Worm (Caenorhabditis elegans): ENCODE measurements around the gene gcy-22.
A peak's percentile ranks its signal among the peaks of the same experiment; 100 is the strongest.

The gcy-22 gene

DNA sequence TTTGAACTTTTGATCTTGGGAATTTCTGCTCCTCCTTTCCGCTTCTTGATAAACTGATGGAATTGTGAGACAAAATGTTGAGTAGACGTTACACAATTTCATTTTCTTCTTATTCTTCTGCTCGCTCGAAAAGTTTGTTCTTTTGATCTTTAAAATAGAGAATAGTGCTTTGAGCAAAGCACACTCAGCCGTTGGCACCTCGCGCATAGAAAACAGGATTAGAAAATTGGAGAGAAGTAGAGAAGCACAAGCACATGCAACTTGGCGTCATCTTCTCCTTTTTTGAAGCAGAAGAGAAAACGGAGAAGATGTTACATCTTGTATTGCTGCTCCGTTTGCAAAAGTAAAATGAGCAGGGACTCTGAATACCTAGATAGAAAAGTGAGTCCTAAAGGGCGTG lies 42.7 kb downstream of the gcy-22 start (continued):
- TF ChIP-seq egl-13 (tag; optimal IDR thresholded peaks at IDR 0.05): peak; percentile 56
- peak; percentile 1 for TF ChIP-seq rnt-1 (tag; optimal IDR thresholded peaks at IDR 0.05)
- no peak for TF ChIP-seq C04F5.9 (tag; optimal IDR thresholded peaks at IDR 0.05)
- TF ChIP-seq mep-1 (tag; optimal IDR thresholded peaks at IDR 0.05): peak; percentile 56
- no peak for TF ChIP-seq elt-2 (tag; optimal IDR thresholded peaks at IDR 0.05)
- peak; percentile 72 for TF ChIP-seq swsn-7 (tag; optimal IDR thresholded peaks at IDR 0.05)
- no peak for TF ChIP-seq nhr-77 (tag; optimal IDR thresholded peaks at IDR 0.05)
- no peak for TF ChIP-seq fos-1 (tag; optimal IDR thresholded peaks at IDR 0.05)
- TF ChIP-seq tlp-1 (tag; optimal IDR thresholded peaks at IDR 0.05): no peak
- TF ChIP-seq nhr-47 (tag; optimal IDR thresholded peaks at IDR 0.05): peak; percentile 80
- TF ChIP-seq fkh-4 (tag; optimal IDR thresholded peaks at IDR 0.05; ENCODE audit: borderline replicate concordance): no peak
- TF ChIP-seq hlh-17 (GFP tag; optimal IDR thresholded peaks at IDR 0.05; ENCODE audit: borderline replicate concordance): no peak
- no peak for TF ChIP-seq elt-3 (tag; optimal IDR thresholded peaks at IDR 0.05)
- no peak for TF ChIP-seq unc-62 (GFP tag; optimal IDR thresholded peaks at IDR 0.05)
- TF ChIP-seq sup-37 (GFP tag; optimal IDR thresholded peaks at IDR 0.05): no peak
- no peak for TF ChIP-seq F16B12.6 (tag; optimal IDR thresholded peaks at IDR 0.05)
- no peak for TF ChIP-seq aha-1 (tag; optimal IDR thresholded peaks at IDR 0.05)
- peak; percentile 40 for TF ChIP-seq ceh-8 (GFP tag; optimal IDR thresholded peaks at IDR 0.05)
- peak; percentile 23 to 84 (median 38) for TF ChIP-seq ceh-82 (tag; optimal IDR thresholded peaks at IDR 0.05)
- TF ChIP-seq unc-98 (GFP tag; IDR thresholded peaks at IDR 0.05): no peak
- TF ChIP-seq fkh-8 (tag; optimal IDR thresholded peaks at IDR 0.05): peak; percentile 93
- no peak for TF ChIP-seq pqm-1 (tag; optimal IDR thresholded peaks at IDR 0.05)
- TF ChIP-seq aly-2 (tag; optimal IDR thresholded peaks at IDR 0.05): peak; percentile 27
- TF ChIP-seq pag-3 (tag; optimal IDR thresholded peaks at IDR 0.05; ENCODE audit: borderline replicate concordance, insufficient read depth): no peak
- TF ChIP-seq sptf-1 (tag; optimal IDR thresholded peaks at IDR 0.05): no peak
- TF ChIP-seq nhr-71 (tag; optimal IDR thresholded peaks at IDR 0.05): peak; percentile 91
- TF ChIP-seq pax-3 (tag; optimal IDR thresholded peaks at IDR 0.05): no peak
- TF ChIP-seq nhr-90 (tag; optimal IDR thresholded peaks at IDR 0.05; ENCODE audit: poor library complexity): no peak
- TF ChIP-seq lin-35 (GFP tag; optimal IDR thresholded peaks at IDR 0.05): peak in 1 of 2 experiments; percentile 33
- peak; percentile 97 for TF ChIP-seq fkh-10 (GFP tag; optimal IDR thresholded peaks at IDR 0.05)
- TF ChIP-seq nhr-237 (tag; optimal IDR thresholded peaks at IDR 0.05): no peak
- TF ChIP-seq snu-23 (GFP tag; optimal IDR thresholded peaks at IDR 0.05): peak; percentile 65
- peak; percentile 73 for TF ChIP-seq unc-86 (tag; optimal IDR thresholded peaks at IDR 0.05)
- TF ChIP-seq nhr-85 (tag): no peak
- TF ChIP-seq C34B4.2 (tag; optimal IDR thresholded peaks at IDR 0.05): no peak
- peak; percentile 84 for TF ChIP-seq ces-1 (GFP tag; optimal IDR thresholded peaks at IDR 0.05)
- no peak for TF ChIP-seq lir-3 (tag; optimal IDR thresholded peaks at IDR 0.05; ENCODE audit: poor library complexity)
- peak; percentile 74 for TF ChIP-seq tbx-2 (tag; optimal IDR thresholded peaks at IDR 0.05)
- no peak for TF ChIP-seq ets-5 (GFP tag; IDR thresholded peaks at IDR 0.05)
- peak; percentile 57 for TF ChIP-seq dsc-1 (tag; optimal IDR thresholded peaks at IDR 0.05)
- TF ChIP-seq ztf-11 (tag; optimal IDR thresholded peaks at IDR 0.05): no peak
- TF ChIP-seq ceh-63 (GFP tag; optimal IDR thresholded peaks at IDR 0.05): no peak
- peak; percentile 52 for TF ChIP-seq mef-2 (tag; optimal IDR thresholded peaks at IDR 0.05)
- peak; percentile 83 for TF ChIP-seq nhr-19 (GFP tag; conservative IDR thresholded peaks at IDR 0.05)
